Fruit fly (Drosophila melanogaster) whole organism, embryonic: Measurements from ENCODE around the gene CG31183.

Source experiments
- Ada2b ChIP-seq: fragments of 200-800 bp; sonication (Bioruptor generic); IDR thresholded peaks from 2 replicates; pipeline ENCODE4 v1.3.6; 2022; ENCODE audit warnings: missing biosample characterization, missing genetic modification characterization
- CG10321 ChIP-seq: fragments of 200-800 bp; sonication (Bioruptor generic); IDR thresholded peaks from 2 replicates; pipeline ENCODE4 v1.3.6; 2022; ENCODE audit warnings: missing biosample characterization, missing genetic modification characterization
- CG10462 ChIP-seq: fragments of 200-800 bp; sonication (Bioruptor generic); optimal IDR thresholded peaks from 2 replicates; lab custom pipeline; 2016; ENCODE audit warnings: missing biosample characterization, missing genetic modification characterization
- CG13123 ChIP-seq: fragments of 200-800 bp; sonication (Bioruptor generic); optimal IDR thresholded peaks from 2 replicates; lab custom pipeline; 2016; ENCODE audit warnings: missing biosample characterization, missing genetic modification characterization
- CG13287 ChIP-seq: fragments of 200-800 bp; sonication (Bioruptor generic); IDR thresholded peaks from 2 replicates; pipeline ENCODE4 v1.3.6; 2022; ENCODE audit warnings: missing biosample characterization, missing genetic modification characterization; ENCODE audit not compliant: partially characterized antibody
- CG13894 ChIP-seq: fragments of 200-800 bp; sonication (Bioruptor generic); optimal IDR thresholded peaks from 3 replicates; lab custom pipeline; 2018; ENCODE audit warnings: missing biosample characterization, mild to moderate bottlenecking, missing genetic modification characterization, moderate library complexity
- CG15696 ChIP-seq: fragments of 200-800 bp; sonication (Bioruptor generic); optimal IDR thresholded peaks from 2 replicates; lab custom pipeline; 2019; ENCODE audit warnings: missing biosample characterization, mild to moderate bottlenecking, missing genetic modification characterization, moderate library complexity
- CG1602 ChIP-seq: fragments of 200-800 bp; sonication (Bioruptor generic); optimal IDR thresholded peaks from 3 replicates; lab custom pipeline; 2016; ENCODE audit warnings: missing biosample characterization, missing genetic modification characterization
- CG1792 ChIP-seq: fragments of 200-800 bp; sonication (Bioruptor generic); optimal IDR thresholded peaks from 2 replicates; lab custom pipeline; 2016; ENCODE audit warnings: missing biosample characterization, missing genetic modification characterization
- CG18262 ChIP-seq: fragments of 200-800 bp; optimal IDR thresholded peaks from 3 replicates; lab custom pipeline; 2019; ENCODE audit warnings: missing biosample characterization, mild to moderate bottlenecking, missing genetic modification characterization, moderate library complexity
- CG2678 ChIP-seq: fragments of 200-800 bp; sonication (Bioruptor generic); optimal IDR thresholded peaks from 3 replicates; lab custom pipeline; 2019; ENCODE audit warnings: missing biosample characterization, mild to moderate bottlenecking, missing genetic modification characterization, moderate library complexity
- CG30020 ChIP-seq: fragments of 200-800 bp; optimal IDR thresholded peaks from 2 replicates; lab custom pipeline; 2019; ENCODE audit warnings: missing biosample characterization, mild to moderate bottlenecking, missing genetic modification characterization, moderate library complexity
- CG31388 ChIP-seq: fragments of 200-800 bp; sonication (Bioruptor generic); optimal IDR thresholded peaks from 2 replicates; lab custom pipeline; 2016; ENCODE audit warnings: missing biosample characterization, missing genetic modification characterization
- CG4282 ChIP-seq: fragments of 200-800 bp; sonication (Bioruptor generic); optimal IDR thresholded peaks from 2 replicates; lab custom pipeline; 2016; ENCODE audit warnings: missing biosample characterization, missing genetic modification characterization
- CG6654 ChIP-seq: fragments of 200-800 bp; sonication (Bioruptor generic); optimal IDR thresholded peaks from 2 replicates; lab custom pipeline; 2017; ENCODE audit warnings: missing biosample characterization, mild to moderate bottlenecking, missing genetic modification characterization
- CkIIα-i1 ChIP-seq: fragments of 200-800 bp; sonication (Bioruptor generic); IDR thresholded peaks from 2 replicates; pipeline ENCODE4 v1.3.6; 2022; ENCODE audit warnings: missing biosample characterization, missing genetic modification characterization
- Dbx ChIP-seq: fragments of 200-800 bp; sonication (Bioruptor generic); IDR thresholded peaks from 3 replicates; pipeline ENCODE4 v1.3.6; 2022; ENCODE audit warnings: missing biosample characterization, missing genetic modification characterization
- Dip2 ChIP-seq: fragments of 200-800 bp; sonication (Bioruptor generic); IDR thresholded peaks from 2 replicates; pipeline ENCODE4 v1.3.6; 2022; ENCODE audit warnings: missing biosample characterization, missing genetic modification characterization
- GATAe ChIP-seq: fragments of 200-800 bp; sonication (Bioruptor generic); conservative IDR thresholded peaks from 2 replicates; pipeline ENCODE4 v1.3.6; 2022; ENCODE audit warnings: missing biosample characterization, missing genetic modification characterization
- H2.0 ChIP-seq: fragments of 200-800 bp; sonication (Bioruptor generic); IDR thresholded peaks from 2 replicates; pipeline ENCODE4 v1.3.6; 2022; ENCODE audit warnings: missing biosample characterization, missing genetic modification characterization
- HmgD ChIP-seq: fragments of 200-800 bp; sonication (Bioruptor generic); optimal IDR thresholded peaks from 3 replicates; lab custom pipeline; 2016; ENCODE audit warnings: missing biosample characterization, missing genetic modification characterization
- Lpt ChIP-seq: fragments of >200 bp; optimal IDR thresholded peaks from 2 replicates; lab custom pipeline; 2018; ENCODE audit warnings: missing biosample characterization, missing genetic modification characterization
- NFAT ChIP-seq: fragments of 200-800 bp; sonication (Bioruptor generic); IDR thresholded peaks from 2 replicates; pipeline ENCODE4 v1.3.6; 2022; ENCODE audit warnings: missing biosample characterization, missing genetic modification characterization
- NfI ChIP-seq: fragments of 200-800 bp; sonication (Bioruptor generic); optimal IDR thresholded peaks from 3 replicates; lab custom pipeline; 2018; ENCODE audit warnings: missing biosample characterization, mild to moderate bottlenecking, missing genetic modification characterization, moderate library complexity
- Opbp ChIP-seq: fragments of 200-800 bp; sonication (Bioruptor generic); IDR thresholded peaks from 3 replicates; pipeline ENCODE4 v1.3.6; 2022; ENCODE audit warnings: missing biosample characterization, missing genetic modification characterization; ENCODE audit not compliant: partially characterized antibody
- Pdp1 ChIP-seq, 2 experiments: fragments of 200-800 bp; sonication (Bioruptor generic); optimal IDR thresholded peaks; 3 replicates each; lab custom pipeline; 2016; ENCODE audit warnings: missing biosample characterization in 2 of 2, missing genetic modification characterization in 2 of 2, mild to moderate bottlenecking in 1 of 2, moderate library complexity in 1 of 2
- Sry-δ ChIP-seq: fragments of 200-800 bp; sonication (Bioruptor generic); optimal IDR thresholded peaks from 2 replicates; lab custom pipeline; 2016; ENCODE audit warnings: missing biosample characterization, missing genetic modification characterization
- Xrp1 ChIP-seq: fragments of 200-800 bp; sonication (Bioruptor generic); IDR thresholded peaks from 2 replicates; pipeline ENCODE4 v1.3.6; 2022; ENCODE audit warnings: missing biosample characterization, missing genetic modification characterization
- ato ChIP-seq: fragments of 200-800 bp; sonication (Bioruptor generic); IDR thresholded peaks from 2 replicates; pipeline ENCODE4 v1.3.6; 2022; ENCODE audit warnings: missing biosample characterization, missing genetic modification characterization; ENCODE audit not compliant: partially characterized antibody
- az2 ChIP-seq: fragments of 200-800 bp; sonication (Bioruptor generic); optimal IDR thresholded peaks from 3 replicates; lab custom pipeline; 2016; ENCODE audit warnings: missing biosample characterization, missing genetic modification characterization
- chif ChIP-seq, 2 experiments: fragments of 200-800 bp; sonication (Bioruptor generic); optimal IDR thresholded peaks; 3 replicates each; lab custom pipeline; 2016; ENCODE audit warnings: missing biosample characterization in 2 of 2, missing genetic modification characterization in 2 of 2
- chm ChIP-seq: fragments of 200-800 bp; sonication (Bioruptor generic); IDR thresholded peaks from 2 replicates; pipeline ENCODE4 v1.3.6; 2022; ENCODE audit warnings: missing biosample characterization, missing genetic modification characterization
- gem ChIP-seq: fragments of 200-800 bp; sonication (Bioruptor generic); optimal IDR thresholded peaks from 2 replicates; lab custom pipeline; 2019; ENCODE audit warnings: missing biosample characterization, mild to moderate bottlenecking, missing genetic modification characterization, moderate library complexity
- gt ChIP-seq: fragments of 200-800 bp; sonication (Bioruptor generic); IDR thresholded peaks from 2 replicates; pipeline ENCODE4 v1.3.6; 2022; ENCODE audit warnings: missing biosample characterization, missing genetic modification characterization
- ham ChIP-seq: fragments of 200-800 bp; sonication (Bioruptor generic); IDR thresholded peaks from 2 replicates; pipeline ENCODE4 v1.3.6; 2022; ENCODE audit warnings: missing biosample characterization, missing genetic modification characterization
- her ChIP-seq: fragments of 200-800 bp; sonication (Bioruptor generic); optimal IDR thresholded peaks from 2 replicates; lab custom pipeline; 2016; ENCODE audit warnings: missing biosample characterization, missing genetic modification characterization
- hkb ChIP-seq, 2 experiments: fragments of 200-800 bp in 1 of 2; fragments of >200 bp in 1 of 2; sonication (Bioruptor generic) in 1 of 2; IDR thresholded peaks in 1 of 2; optimal IDR thresholded peaks in 1 of 2; 2 replicates each; pipeline versions ENCODE4 v1.3.6 to Lab custom; 2017 to 2022; ENCODE audit warnings: missing biosample characterization in 1 of 2, missing genetic modification characterization in 1 of 2
- inv ChIP-seq: fragments of 200-800 bp; sonication (Bioruptor generic); IDR thresholded peaks from 2 replicates; pipeline ENCODE4 v1.3.6; 2022; ENCODE audit warnings: missing biosample characterization, missing genetic modification characterization; ENCODE audit not compliant: partially characterized antibody
- lab ChIP-seq: fragments of 200-800 bp; sonication (Bioruptor generic); optimal IDR thresholded peaks from 3 replicates; lab custom pipeline; 2017; ENCODE audit warnings: missing biosample characterization, missing genetic modification characterization, mild to moderate bottlenecking, moderate library complexity, missing genetic modification reagents
- lola ChIP-seq, 3 experiments: fragments of >200 bp in 2 of 3; fragments of 200-800 bp in 1 of 3; sonication (Bioruptor generic) in 1 of 3; optimal IDR thresholded peaks; 2 replicates each; lab custom pipeline; 2017 to 2019; ENCODE audit warnings: missing biosample characterization in 3 of 3, missing genetic modification characterization in 3 of 3, mild to moderate bottlenecking in 1 of 3, moderate library complexity in 1 of 3
- maf-S ChIP-seq: fragments of 200-800 bp; sonication (Bioruptor generic); optimal IDR thresholded peaks from 2 replicates; lab custom pipeline; 2016; ENCODE audit warnings: missing biosample characterization, missing genetic modification characterization
- mld ChIP-seq: fragments of 200-800 bp; sonication (Bioruptor generic); IDR thresholded peaks from 3 replicates; pipeline ENCODE4 v1.3.6; 2022; ENCODE audit warnings: missing biosample characterization, missing genetic modification characterization; ENCODE audit not compliant: partially characterized antibody
- org-1 ChIP-seq: fragments of 200-800 bp; sonication (Bioruptor generic); optimal IDR thresholded peaks from 2 replicates; lab custom pipeline; 2017; ENCODE audit warnings: missing biosample characterization, missing genetic modification characterization
- pita ChIP-seq: fragments of 200-800 bp; sonication (Bioruptor generic); optimal IDR thresholded peaks from 2 replicates; lab custom pipeline; 2017; ENCODE audit warnings: missing biosample characterization, mild to moderate bottlenecking, missing genetic modification characterization
- pnt ChIP-seq: fragments of 200-800 bp; sonication (Bioruptor generic); optimal IDR thresholded peaks from 3 replicates; lab custom pipeline; 2016; ENCODE audit warnings: missing biosample characterization, missing genetic modification characterization
- sd ChIP-seq: fragments of 200-800 bp; sonication (Bioruptor generic); optimal IDR thresholded peaks from 3 replicates; lab custom pipeline; 2018; ENCODE audit warnings: missing biosample characterization, mild to moderate bottlenecking, missing genetic modification characterization, moderate library complexity
- sens-2 ChIP-seq: fragments of 200-800 bp; sonication (Bioruptor generic); IDR thresholded peaks from 2 replicates; pipeline ENCODE4 v1.3.6; 2022; ENCODE audit warnings: missing biosample characterization, missing genetic modification characterization
- sqz ChIP-seq: fragments of 200-800 bp; sonication (Bioruptor generic); optimal IDR thresholded peaks from 3 replicates; lab custom pipeline; 2018; ENCODE audit warnings: missing biosample characterization, mild to moderate bottlenecking, missing genetic modification characterization
- sr ChIP-seq: fragments of 200-800 bp; sonication (Bioruptor generic); IDR thresholded peaks from 3 replicates; pipeline ENCODE4 v1.3.6; 2022; ENCODE audit warnings: missing biosample characterization, missing genetic modification characterization
- stwl ChIP-seq: fragments of 200-800 bp; sonication (Bioruptor generic); optimal IDR thresholded peaks from 3 replicates; lab custom pipeline; 2018; ENCODE audit warnings: missing biosample characterization, mild to moderate bottlenecking, missing genetic modification characterization, moderate library complexity

Gene CG31183

DNA sequence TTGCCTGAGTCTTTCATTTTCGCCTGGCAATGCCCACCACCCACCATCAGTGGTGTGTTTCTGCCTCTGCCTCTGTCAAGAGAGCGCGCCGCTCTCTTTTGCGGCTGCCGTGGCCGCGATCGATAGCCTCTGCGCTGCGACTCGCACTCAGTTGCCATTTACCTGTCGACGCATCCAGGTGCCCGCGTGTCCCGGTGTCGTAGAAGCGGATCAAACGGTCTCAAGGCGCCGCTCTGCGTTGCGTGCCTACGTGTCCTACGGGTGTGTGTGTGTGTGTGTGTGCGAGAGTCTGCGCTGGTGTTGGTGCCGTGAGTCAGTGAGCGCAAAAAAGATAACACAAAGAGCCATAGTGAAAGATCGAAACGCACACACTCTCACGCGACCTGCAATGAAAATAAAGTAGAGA is 45.0 kb upstream of the CG31183 start, which contains the start of gene Fbxl7 (continued):
- TF ChIP-seq sr (GFP tag; lab: Robert Waterston, UW) (peak; percentile 61; the same call in 2 of the 3 replicates), Dip2 (GFP tag; lab: Robert Waterston, UW) (no peak), CG13123 (GFP tag; lab: Kevin White, UChicago) (no peak), chm (peak; percentile 75), ato (0 out of 2 replicates have a peak, but pooled peaks have one; percentile 51), pnt (GFP tag; lab: Kevin White, UChicago) (no peak), mld (GFP tag; lab: Robert Waterston, UW) (no peak), gt (GFP tag; lab: Robert Waterston, UW) (no peak), az2 (no peak), Dbx (GFP tag; lab: Robert Waterston, UW) (no peak), Xrp1 (GFP tag; lab: Robert Waterston, UW) (0 out of 2 replicates have a peak, but pooled peaks have one; percentile 17), Opbp (GFP tag; lab: Robert Waterston, UW) (0 out of 3 replicates have a peak, but pooled peaks have one; percentile 33), CG13287 (GFP tag; lab: Robert Waterston, UW) (peak; percentile 11; the same call in 1 of the 2 replicates), sens-2 (GFP tag; lab: Robert Waterston, UW) (no peak), CkIIα-i1 (GFP tag; lab: Robert Waterston, UW) (no peak), CG1602 (GFP tag; lab: Kevin White, UChicago) (no peak), CG6654 (GFP tag; lab: Kevin White, UChicago) (no peak), NFAT (GFP tag; lab: Robert Waterston, UW) (0 out of 2 replicates have a peak, but pooled peaks have one; percentile 30), Sry-δ (GFP tag; lab: Kevin White, UChicago) (no peak), hkb (optimal IDR thresholded peaks at IDR 0.05; lab: Kevin White, UChicago) (no peak), hkb (GFP tag; IDR thresholded peaks at IDR 0.05; lab: Robert Waterston, UW) (no peak), CG1792 (GFP tag; lab: Kevin White, UChicago) (no peak), Lpt (GFP tag; lab: Kevin White, UChicago) (no peak), inv (GFP tag; lab: Robert Waterston, UW) (no peak), CG10321 (GFP tag; lab: Robert Waterston, UW) (no peak), GATAe (GFP tag; lab: Robert Waterston, UW) (no peak), NfI (GFP tag; lab: Kevin White, UChicago) (no peak), CG10462 (GFP tag; lab: Kevin White, UChicago) (no peak), CG4282 (GFP tag; lab: Kevin White, UChicago) (no peak), Pdp1 (GFP tag; optimal IDR thresholded peaks at IDR 0.05; lab: Kevin White, UChicago) (no peak), sqz (GFP tag; lab: Kevin White, UChicago) (no peak), CG15696 (tag; lab: Kevin White, UChicago) (no peak), CG18262 (tag; lab: Kevin White, UChicago) (no peak), pita (GFP tag; lab: Kevin White, UChicago) (no peak), CG13894 (tag; lab: Kevin White, UChicago) (no peak), CG2678 (tag; lab: Kevin White, UChicago) (no peak), stwl (tag; lab: Kevin White, UChicago) (no peak), lab (no peak), gem (tag; lab: Kevin White, UChicago) (no peak), Ada2b (GFP tag; lab: Robert Waterston, UW) (no peak), H2.0 (0 out of 2 replicates have a peak, but pooled peaks have one; percentile 7), lola (GFP tag; optimal IDR thresholded peaks at IDR 0.05; lab: Kevin White, UChicago) (no peak), her (GFP tag; lab: Kevin White, UChicago) (no peak), CG31388 (GFP tag; lab: Kevin White, UChicago) (no peak), chif (GFP tag; optimal IDR thresholded peaks at IDR 0.05; lab: Kevin White, UChicago) (no peak), ham (GFP tag; lab: Robert Waterston, UW) (no peak), maf-S (GFP tag; lab: Kevin White, UChicago) (no peak), sd (tag; lab: Kevin White, UChicago) (peak; percentile 67), HmgD (GFP tag; lab: Kevin White, UChicago) (peak; percentile 45), CG30020 (tag; lab: Kevin White, UChicago) (no peak), org-1 (GFP tag; lab: Kevin White, UChicago) (no peak)
